Fruit fly (Drosophila melanogaster): ENCODE measurements around the gene f.

The f gene

dm6 chrX:17297924-17298591 lies 65.3 kb downstream of the f start (continued):
- no peak for TF ChIP-seq CG34224 (GFP tag; IDR thresholded peaks at IDR 0.05; ENCODE audit: partially characterized antibody)
- TF ChIP-seq CG17186 (GFP tag; optimal IDR thresholded peaks at IDR 0.05), result no peak
- TF ChIP-seq CG18262 (tag; optimal IDR thresholded peaks at IDR 0.05), result peak; percentile 7
- TF ChIP-seq CG5953 (GFP tag; IDR thresholded peaks at IDR 0.05), result 0 out of 2 replicates have a peak, but pooled peaks have one; percentile 9
- TF ChIP-seq az2 (GFP tag; optimal IDR thresholded peaks at IDR 0.05), result peak; percentile 14
- TF ChIP-seq CG1024 (GFP tag; IDR thresholded peaks at IDR 0.05), result no peak
- peak; percentile 25 for TF ChIP-seq CG1529 (GFP tag; optimal IDR thresholded peaks at IDR 0.05)
- TF ChIP-seq pzg (GFP tag; optimal IDR thresholded peaks at IDR 0.05), result no peak
- TF ChIP-seq ci (GFP tag; IDR thresholded peaks at IDR 0.05), result peak; percentile 74
- TF ChIP-seq bsh (GFP tag; optimal IDR thresholded peaks at IDR 0.05), result peak in 1 of 2 experiments; percentile 72
- TF ChIP-seq pan (optimal IDR thresholded peaks at IDR 0.05), result no peak
- TF ChIP-seq pan (GFP tag; optimal IDR thresholded peaks at IDR 0.05 in 1 of 2, IDR thresholded peaks at IDR 0.05 in 1 of 2), result peak in 1 of 2 experiments; percentile 38
- TF ChIP-seq CG4282 (GFP tag; optimal IDR thresholded peaks at IDR 0.05), result no peak
- no peak for TF ChIP-seq CoRest (tag; optimal IDR thresholded peaks at IDR 0.05)
- TF ChIP-seq wek (GFP tag; optimal IDR thresholded peaks at IDR 0.05), result peak; percentile 19
- TF ChIP-seq Optix (GFP tag; IDR thresholded peaks at IDR 0.05), result 0 out of 3 replicates have a peak, but pooled peaks have one; percentile 55
- TF ChIP-seq CG12104 (GFP tag; optimal IDR thresholded peaks at IDR 0.05), result no peak
- TF ChIP-seq CG17802 (tag; optimal IDR thresholded peaks at IDR 0.05), result no peak
- no peak for TF ChIP-seq CG33557 (GFP tag; optimal IDR thresholded peaks at IDR 0.05)
- TF ChIP-seq CG4854 (GFP tag; optimal IDR thresholded peaks at IDR 0.05), result no peak
- TF ChIP-seq pita (GFP tag; optimal IDR thresholded peaks at IDR 0.05), result no peak
- TF ChIP-seq CG31388 (GFP tag; optimal IDR thresholded peaks at IDR 0.05), result no peak
- TF ChIP-seq run (tag; optimal IDR thresholded peaks at IDR 0.05), result no peak
- no peak for TF ChIP-seq CG42726 (GFP tag; IDR thresholded peaks at IDR 0.05; ENCODE audit: partially characterized antibody)
- TF ChIP-seq CG17328 (GFP tag; IDR thresholded peaks at IDR 0.05), result peak; percentile 53; the same call in 1 of the 2 replicates
- no peak for TF ChIP-seq Ada2b (GFP tag; IDR thresholded peaks at IDR 0.05)
- no peak for TF ChIP-seq vfl (GFP tag; optimal IDR thresholded peaks at IDR 0.05)
- TF ChIP-seq HHEX (GFP tag; optimal IDR thresholded peaks at IDR 0.05), result no peak
- peak; percentile 58; the same call in 2 of the 3 replicates for TF ChIP-seq zfh1 (GFP tag; IDR thresholded peaks at IDR 0.05)
- TF ChIP-seq HLH4C (GFP tag; IDR thresholded peaks at IDR 0.05; ENCODE audit: partially characterized antibody), result no peak
- peak; percentile 81 for TF ChIP-seq oc (tag; optimal IDR thresholded peaks at IDR 0.05)
- peak in 1 of 2 experiments; percentile 25 for TF ChIP-seq chif (GFP tag; optimal IDR thresholded peaks at IDR 0.05)
- no peak for TF ChIP-seq CG14667 (GFP tag; IDR thresholded peaks at IDR 0.05)
- TF ChIP-seq CG16863 (GFP tag; optimal IDR thresholded peaks at IDR 0.05), result peak; percentile 12
- TF ChIP-seq dimm (GFP tag; IDR thresholded peaks at IDR 0.05), result no peak
- no peak for TF ChIP-seq toy (GFP tag; IDR thresholded peaks at IDR 0.05)
- no peak for TF ChIP-seq cwo (GFP tag; optimal IDR thresholded peaks at IDR 0.05)
- no peak for TF ChIP-seq peb (GFP tag; IDR thresholded peaks at IDR 0.05)
- TF ChIP-seq Hmr (GFP tag; optimal IDR thresholded peaks at IDR 0.05), result no peak
- TF ChIP-seq CG12942 (GFP tag; optimal IDR thresholded peaks at IDR 0.05), result no peak
- no peak for TF ChIP-seq MBD-R2 (GFP tag; IDR thresholded peaks at IDR 0.05)
- no peak for TF ChIP-seq dm (GFP tag; optimal IDR thresholded peaks at IDR 0.05)
- no peak for TF ChIP-seq CG2202 (tag; optimal IDR thresholded peaks at IDR 0.05)
- no peak for TF ChIP-seq z (GFP tag; IDR thresholded peaks at IDR 0.05)
- TF ChIP-seq CG4328 (GFP tag; optimal IDR thresholded peaks at IDR 0.05), result no peak
- no peak for TF ChIP-seq CG1792 (GFP tag; optimal IDR thresholded peaks at IDR 0.05)
- TF ChIP-seq Mad (GFP tag; optimal IDR thresholded peaks at IDR 0.05), result no peak
- TF ChIP-seq caup (GFP tag; optimal IDR thresholded peaks at IDR 0.05; ENCODE audit: severe bottlenecking), result no peak
- TF ChIP-seq Hr3 (GFP tag; optimal IDR thresholded peaks at IDR 0.05), result no peak
- no peak; the same call in 1 of the 2 replicates for TF ChIP-seq bbx (GFP tag; IDR thresholded peaks at IDR 0.05; ENCODE audit: partially characterized antibody)

All from whole organism, embryonic.